Fruit fly (Drosophila melanogaster): Measurements from ENCODE around the gene Myo61F.

DNA sequence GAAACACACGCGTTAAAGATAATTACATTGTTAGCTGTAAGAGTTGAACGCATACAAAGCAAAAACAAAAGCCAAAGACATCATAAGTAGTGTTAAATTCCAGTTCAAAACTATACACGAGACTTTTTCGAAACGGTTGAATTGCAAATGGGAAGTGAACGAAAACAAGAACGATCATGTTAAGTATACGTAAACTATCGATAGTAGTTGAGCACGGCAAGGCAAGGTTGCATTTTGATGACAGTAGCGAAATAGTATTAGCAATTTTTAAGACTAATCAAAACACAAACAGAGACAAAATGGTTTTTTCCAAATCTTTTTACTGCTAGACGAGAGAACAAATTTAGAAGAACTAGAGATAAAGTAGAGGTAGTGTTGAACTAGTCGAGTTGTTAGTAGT, 23.4 kb upstream of the Myo61F start:
- no peak for TF ChIP-seq insv (optimal IDR thresholded peaks at IDR 0.05)
- TF ChIP-seq Sin3A (optimal IDR thresholded peaks at IDR 0.05), result no peak
- TF ChIP-seq psq (optimal IDR thresholded peaks at IDR 0.05), result no peak

Data from Kc167 (cell line).